Fruit fly (Drosophila melanogaster) whole organism, embryonic: ENCODE measurements around the gene Abi.
A peak's percentile ranks its signal among the peaks of the same experiment; 100 is the strongest.

Experiments used
- Abd-B ChIP-seq: fragments of 200-800 bp; sonication (Bioruptor generic); optimal IDR thresholded peaks from 2 replicates; lab custom pipeline; 2018; ENCODE audit warnings: missing biosample characterization, mild to moderate bottlenecking, missing genetic modification characterization, moderate library complexity
- Bgb ChIP-seq: fragments of 200-800 bp; sonication (Bioruptor generic); IDR thresholded peaks from 2 replicates; pipeline ENCODE4 v1.3.6; 2022; ENCODE audit warnings: missing biosample characterization, missing genetic modification characterization; ENCODE audit not compliant: partially characterized antibody
- CG10959 ChIP-seq: fragments of 200-800 bp; sonication (Bioruptor generic); IDR thresholded peaks from 2 replicates; pipeline ENCODE4 v1.3.6; 2022; ENCODE audit warnings: missing biosample characterization, missing genetic modification characterization
- CG11560 ChIP-seq: fragments of 200-800 bp; sonication (Bioruptor generic); IDR thresholded peaks from 3 replicates; pipeline ENCODE4 v1.3.6; 2022; ENCODE audit warnings: missing biosample characterization, missing genetic modification characterization
- CG13296 ChIP-seq: fragments of 200-800 bp; sonication (Bioruptor generic); optimal IDR thresholded peaks from 3 replicates; lab custom pipeline; 2018; ENCODE audit warnings: missing biosample characterization, mild to moderate bottlenecking, missing genetic modification characterization
- CG16863 ChIP-seq: fragments of 200-800 bp; sonication (Bioruptor generic); optimal IDR thresholded peaks from 3 replicates; lab custom pipeline; 2016; ENCODE audit warnings: missing biosample characterization, missing genetic modification characterization
- CG17829 ChIP-seq: fragments of 200-800 bp; optimal IDR thresholded peaks from 2 replicates; lab custom pipeline; 2019; ENCODE audit warnings: missing biosample characterization, mild to moderate bottlenecking, missing genetic modification characterization, moderate library complexity
- CG18262 ChIP-seq: fragments of 200-800 bp; optimal IDR thresholded peaks from 3 replicates; lab custom pipeline; 2019; ENCODE audit warnings: missing biosample characterization, mild to moderate bottlenecking, missing genetic modification characterization, moderate library complexity
- CG31365 ChIP-seq: fragments of 200-800 bp; sonication (Bioruptor generic); optimal IDR thresholded peaks from 2 replicates; lab custom pipeline; 2018; ENCODE audit warnings: missing biosample characterization, mild to moderate bottlenecking, missing genetic modification characterization
- CG32767 ChIP-seq: fragments of 200-800 bp; sonication (Bioruptor generic); IDR thresholded peaks from 2 replicates; pipeline ENCODE4 v1.3.6; 2022; ENCODE audit warnings: missing biosample characterization, missing genetic modification characterization
- CG34224 ChIP-seq: fragments of 200-800 bp; sonication (Bioruptor generic); IDR thresholded peaks from 3 replicates; pipeline ENCODE4 v1.3.6; 2022; ENCODE audit warnings: missing biosample characterization, missing genetic modification characterization; ENCODE audit not compliant: partially characterized antibody
- CG34376 ChIP-seq: fragments of 200-800 bp; sonication (Bioruptor generic); optimal IDR thresholded peaks from 2 replicates; lab custom pipeline; 2018; ENCODE audit warnings: missing biosample characterization, mild to moderate bottlenecking, missing genetic modification characterization
- CG4328 ChIP-seq: fragments of 200-800 bp; sonication (Bioruptor generic); optimal IDR thresholded peaks from 3 replicates; lab custom pipeline; 2017; ENCODE audit warnings: missing biosample characterization, missing genetic modification reagents, missing genetic modification characterization
- CG6654 ChIP-seq: fragments of 200-800 bp; sonication (Bioruptor generic); optimal IDR thresholded peaks from 2 replicates; lab custom pipeline; 2017; ENCODE audit warnings: missing biosample characterization, mild to moderate bottlenecking, missing genetic modification characterization
- CG6813 ChIP-seq: fragments of 200-800 bp; sonication (Bioruptor generic); optimal IDR thresholded peaks from 2 replicates; lab custom pipeline; 2017; ENCODE audit warnings: missing biosample characterization, missing genetic modification characterization, mild to moderate bottlenecking, moderate library complexity, missing genetic modification reagents
- CG7271 ChIP-seq: fragments of 200-800 bp; sonication (Bioruptor generic); optimal IDR thresholded peaks from 2 replicates; lab custom pipeline; 2018; ENCODE audit warnings: missing biosample characterization, mild to moderate bottlenecking, missing genetic modification characterization, moderate library complexity
- CG7357 ChIP-seq: fragments of 200-800 bp; sonication (Bioruptor generic); IDR thresholded peaks from 3 replicates; pipeline ENCODE4 v1.3.6; 2022; ENCODE audit warnings: missing biosample characterization, missing genetic modification characterization
- CG9215 ChIP-seq: fragments of 200-800 bp; sonication (Bioruptor generic); IDR thresholded peaks from 2 replicates; pipeline ENCODE4 v1.3.6; 2022; ENCODE audit warnings: missing biosample characterization, missing genetic modification characterization
- CG9817 ChIP-seq: fragments of 200-800 bp; sonication (Bioruptor generic); optimal IDR thresholded peaks from 2 replicates; lab custom pipeline; 2018; ENCODE audit warnings: missing biosample characterization, mild to moderate bottlenecking, missing genetic modification characterization, moderate library complexity
- CG9932 ChIP-seq: fragments of 200-800 bp; sonication (Bioruptor generic); IDR thresholded peaks from 2 replicates; pipeline ENCODE4 v1.3.6; 2022; ENCODE audit warnings: missing biosample characterization, missing genetic modification characterization
- D ChIP-seq, 2 experiments: fragments of 200-800 bp in 1 of 2; fragments of >200 bp in 1 of 2; sonication (Bioruptor generic) in 1 of 2; optimal IDR thresholded peaks; 2 replicates in 1 of 2; 3 replicates in 1 of 2; lab custom pipeline; 2017; ENCODE audit warnings: mild to moderate bottlenecking in 1 of 2, missing biosample characterization in 1 of 2, missing genetic modification characterization in 1 of 2, missing genetic modification reagents in 1 of 2
- E2f2 ChIP-seq: fragments of 200-800 bp; sonication (Bioruptor generic); IDR thresholded peaks from 2 replicates; pipeline ENCODE4 v1.3.6; 2022; ENCODE audit warnings: missing biosample characterization, missing genetic modification characterization
- Gsc ChIP-seq: fragments of 200-800 bp; sonication (Bioruptor generic); IDR thresholded peaks from 2 replicates; pipeline ENCODE4 v1.3.6; 2022; ENCODE audit warnings: missing biosample characterization, missing genetic modification characterization
- MESR4 ChIP-seq: fragments of 200-800 bp; sonication (Bioruptor generic); optimal IDR thresholded peaks from 2 replicates; lab custom pipeline; 2018; ENCODE audit warnings: missing biosample characterization, mild to moderate bottlenecking, missing genetic modification characterization, moderate library complexity
- Max ChIP-seq: fragments of 200-800 bp; sonication (Bioruptor generic); optimal IDR thresholded peaks from 2 replicates; lab custom pipeline; 2016; ENCODE audit warnings: missing biosample characterization, mild to moderate bottlenecking, missing genetic modification characterization
- Poxn ChIP-seq: fragments of 200-800 bp; sonication (Bioruptor generic); IDR thresholded peaks from 2 replicates; pipeline ENCODE4 v1.3.6; 2022; ENCODE audit warnings: missing biosample characterization, missing genetic modification characterization
- Ptx1 ChIP-seq: fragments of 200-800 bp; sonication (Bioruptor generic); IDR thresholded peaks from 2 replicates; pipeline ENCODE4 v1.3.6; 2022; ENCODE audit warnings: missing biosample characterization, missing genetic modification characterization
- abd-A ChIP-seq: fragments of 200-800 bp; sonication (Bioruptor generic); optimal IDR thresholded peaks from 3 replicates; lab custom pipeline; 2019; ENCODE audit warnings: missing biosample characterization, mild to moderate bottlenecking, missing genetic modification characterization, moderate library complexity
- ap ChIP-seq: fragments of 200-800 bp; sonication (Bioruptor generic); IDR thresholded peaks from 2 replicates; pipeline ENCODE4 v1.3.6; 2022; ENCODE audit warnings: missing biosample characterization, missing genetic modification characterization
- btn ChIP-seq: fragments of 200-800 bp; sonication (Bioruptor generic); optimal IDR thresholded peaks from 2 replicates; lab custom pipeline; 2016; ENCODE audit warnings: missing biosample characterization, missing genetic modification characterization
- chinmo ChIP-seq: fragments of 200-800 bp; sonication (Bioruptor generic); IDR thresholded peaks from 4 replicates; pipeline ENCODE4 v1.3.6; 2022; ENCODE audit warnings: missing biosample characterization, missing genetic modification characterization; ENCODE audit not compliant: partially characterized antibody
- emc ChIP-seq: fragments of 200-800 bp; sonication (Bioruptor generic); optimal IDR thresholded peaks from 2 replicates; lab custom pipeline; 2016; ENCODE audit warnings: missing biosample characterization, missing genetic modification characterization
- en ChIP-seq: fragments of 200-800 bp; sonication (Bioruptor generic); optimal IDR thresholded peaks from 2 replicates; lab custom pipeline; 2016; ENCODE audit warnings: missing biosample characterization, missing genetic modification characterization
- gcm ChIP-seq: fragments of 200-800 bp; sonication (Bioruptor generic); optimal IDR thresholded peaks from 2 replicates; lab custom pipeline; 2019; ENCODE audit warnings: missing biosample characterization, mild to moderate bottlenecking, missing genetic modification characterization, moderate library complexity
- grau ChIP-seq: fragments of 200-800 bp; optimal IDR thresholded peaks from 3 replicates; lab custom pipeline; 2019; ENCODE audit warnings: missing biosample characterization, mild to moderate bottlenecking, missing genetic modification characterization, moderate library complexity
- gsb-n ChIP-seq: fragments of 200-800 bp; sonication (Bioruptor generic); optimal IDR thresholded peaks from 3 replicates; lab custom pipeline; 2018; ENCODE audit warnings: missing biosample characterization, mild to moderate bottlenecking, missing genetic modification characterization
- h ChIP-seq: fragments of >200 bp; optimal IDR thresholded peaks from 2 replicates; lab custom pipeline; 2017
- hbn ChIP-seq: fragments of 200-800 bp; sonication (Bioruptor generic); IDR thresholded peaks from 2 replicates; pipeline ENCODE4 v1.3.6; 2022; ENCODE audit warnings: missing biosample characterization, missing genetic modification characterization; ENCODE audit not compliant: partially characterized antibody
- ind ChIP-seq: fragments of 200-800 bp; sonication (Bioruptor generic); optimal IDR thresholded peaks from 3 replicates; lab custom pipeline; 2016; ENCODE audit warnings: missing biosample characterization, missing genetic modification characterization
- jumu ChIP-seq: fragments of 200-800 bp; sonication (Bioruptor generic); optimal IDR thresholded peaks from 3 replicates; lab custom pipeline; 2016; ENCODE audit warnings: missing biosample characterization, missing genetic modification characterization
- onecut ChIP-seq: fragments of 200-800 bp; sonication (Bioruptor generic); IDR thresholded peaks from 2 replicates; pipeline ENCODE4 v1.3.6; 2022; ENCODE audit warnings: missing biosample characterization, missing genetic modification characterization
- pros ChIP-seq: fragments of 200-800 bp; sonication (Bioruptor generic); optimal IDR thresholded peaks from 3 replicates; lab custom pipeline; 2019; ENCODE audit warnings: missing biosample characterization, mild to moderate bottlenecking, missing genetic modification characterization, moderate library complexity
- pum ChIP-seq: fragments of 200-800 bp; sonication (Bioruptor generic); optimal IDR thresholded peaks from 2 replicates; lab custom pipeline; 2016; ENCODE audit warnings: missing biosample characterization, missing genetic modification characterization
- salm ChIP-seq: fragments of 200-800 bp; sonication (Bioruptor generic); optimal IDR thresholded peaks from 2 replicates; lab custom pipeline; 2018; ENCODE audit warnings: missing biosample characterization, mild to moderate bottlenecking, missing genetic modification characterization
- slp2 ChIP-seq: fragments of 200-800 bp; sonication (Bioruptor generic); optimal IDR thresholded peaks from 2 replicates; lab custom pipeline; 2016; ENCODE audit warnings: missing biosample characterization, missing genetic modification characterization
- toy ChIP-seq: fragments of 200-800 bp; sonication (Bioruptor generic); IDR thresholded peaks from 2 replicates; pipeline ENCODE4 v1.3.6; 2022; ENCODE audit warnings: missing biosample characterization, missing genetic modification characterization
- yki ChIP-seq: fragments of >200 bp; optimal IDR thresholded peaks from 3 replicates; lab custom pipeline; 2018
- zf30C ChIP-seq: fragments of 200-800 bp; sonication (Bioruptor generic); optimal IDR thresholded peaks from 3 replicates; lab custom pipeline; 2018; ENCODE audit warnings: missing biosample characterization, mild to moderate bottlenecking, missing genetic modification characterization

Abi gene

DNA sequence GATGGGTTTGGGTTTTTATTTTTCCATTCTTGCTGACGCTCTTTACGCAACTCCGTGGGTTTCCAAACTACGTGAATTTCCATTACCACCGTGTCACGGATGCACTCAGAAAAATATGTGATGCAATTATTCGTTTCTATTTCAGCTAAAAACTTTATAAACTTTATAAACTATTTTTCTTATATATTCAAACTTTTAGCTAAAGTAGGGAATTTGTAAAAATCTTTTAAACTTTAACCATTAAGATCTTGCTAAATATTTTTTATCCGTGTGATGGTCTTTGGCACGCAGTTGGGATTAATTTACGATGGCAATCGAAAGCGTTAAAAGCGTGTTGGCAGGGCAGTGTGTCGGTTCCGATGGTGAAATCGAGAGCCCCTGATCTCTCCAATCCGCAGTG, 26.8 kb downstream of the Abi start (continued):
- no peak for TF ChIP-seq D (optimal IDR thresholded peaks at IDR 0.05; lab: Kevin White, UChicago)
- peak; percentile 34 for TF ChIP-seq D (GFP tag; optimal IDR thresholded peaks at IDR 0.05; lab: Kevin White, UChicago)
- peak; percentile 26; the same call in 1 of the 3 replicates for TF ChIP-seq CG7357 (GFP tag; lab: Robert Waterston, UW)
- TF ChIP-seq CG7271 (tag; lab: Kevin White, UChicago), result no peak
- no peak for TF ChIP-seq hbn (GFP tag; lab: Robert Waterston, UW)
- no peak for TF ChIP-seq pros (GFP tag; lab: Kevin White, UChicago)
- no peak for TF ChIP-seq zf30C
- TF ChIP-seq ind, result peak; percentile 33
- TF ChIP-seq slp2 (GFP tag; lab: Kevin White, UChicago), result no peak
- TF ChIP-seq CG13296 (GFP tag; lab: Kevin White, UChicago), result peak; percentile 52
- no peak for TF ChIP-seq CG34224 (GFP tag; lab: Robert Waterston, UW)
- no peak for TF ChIP-seq Poxn (GFP tag; lab: Robert Waterston, UW)
- TF ChIP-seq CG9817 (tag; lab: Kevin White, UChicago), result no peak
- TF ChIP-seq CG18262 (tag; lab: Kevin White, UChicago), result peak; percentile 61
- peak; percentile 30 for TF ChIP-seq gcm (GFP tag; lab: Kevin White, UChicago)
- TF ChIP-seq MESR4 (GFP tag; lab: Kevin White, UChicago), result no peak
- TF ChIP-seq CG6654, result peak; percentile 24
- no peak for TF ChIP-seq onecut (GFP tag; lab: Robert Waterston, UW)
- TF ChIP-seq en, result no peak
- peak; percentile 44 for TF ChIP-seq gsb-n
- TF ChIP-seq grau (tag; lab: Kevin White, UChicago), result peak; percentile 59
- no peak for TF ChIP-seq jumu (GFP tag; lab: Kevin White, UChicago)
- TF ChIP-seq E2f2 (GFP tag; lab: Robert Waterston, UW), result peak; percentile 27; the same call in 1 of the 2 replicates
- TF ChIP-seq CG6813, result no peak
- TF ChIP-seq CG31365 (tag; lab: Kevin White, UChicago), result no peak
- no peak for TF ChIP-seq toy (GFP tag; lab: Robert Waterston, UW)
- TF ChIP-seq CG34376 (GFP tag; lab: Kevin White, UChicago), result no peak
- no peak for TF ChIP-seq CG32767 (GFP tag; lab: Robert Waterston, UW)
- TF ChIP-seq Gsc (GFP tag; lab: Robert Waterston, UW), result no peak
- peak; percentile 76 for TF ChIP-seq Ptx1
- TF ChIP-seq CG4328, result no peak
- no peak for TF ChIP-seq CG9215 (GFP tag; lab: Robert Waterston, UW)
- TF ChIP-seq emc (GFP tag; lab: Kevin White, UChicago), result no peak
- peak; percentile 19 for TF ChIP-seq salm (tag; lab: Kevin White, UChicago)
- no peak for TF ChIP-seq Bgb (GFP tag; lab: Robert Waterston, UW)
- TF ChIP-seq CG16863 (GFP tag; lab: Kevin White, UChicago), result no peak
- peak; percentile 32 for TF ChIP-seq Abd-B (GFP tag; lab: Kevin White, UChicago)
- no peak for TF ChIP-seq btn (GFP tag; lab: Kevin White, UChicago)
- no peak for TF ChIP-seq CG10959 (GFP tag; lab: Robert Waterston, UW)
- no peak for TF ChIP-seq abd-A (tag; lab: Kevin White, UChicago)
- no peak for TF ChIP-seq chinmo (GFP tag; lab: Robert Waterston, UW)
- no peak for TF ChIP-seq Max (GFP tag; lab: Kevin White, UChicago)
- peak; percentile 37 for TF ChIP-seq CG17829
- no peak for TF ChIP-seq pum (GFP tag; lab: Kevin White, UChicago)
- TF ChIP-seq CG9932, result no peak
- TF ChIP-seq CG11560, result no peak
- TF ChIP-seq h (lab: Kevin White, UChicago), result no peak
- TF ChIP-seq ap (GFP tag; lab: Robert Waterston, UW), result no peak
- no peak for TF ChIP-seq yki (lab: Kevin White, UChicago)
